Worm (Caenorhabditis elegans) whole organism, L4 larva: Measurements from ENCODE around the gene F38B7.17.
A peak's percentile ranks its signal among the peaks of the same experiment; 100 is the strongest.

Experiments
- D1046.2 ChIP-seq: fragments of 200-800 bp; sonication (Bioruptor generic); IDR thresholded peaks from 2 replicates; pipeline ENCODE4 v1.3.6; 2022; ENCODE audit warnings: missing genetic modification characterization, missing compliant biosample characterization
- F37D6.2 ChIP-seq: sonication (generic microtip); optimal IDR thresholded peaks from 2 replicates; lab custom pipeline; 2016; ENCODE audit warnings: mild to moderate bottlenecking, missing genetic modification characterization, missing compliant biosample characterization
- F44E2.7 ChIP-seq: fragments of 200-800 bp; sonication (Bioruptor generic); IDR thresholded peaks from 2 replicates; pipeline ENCODE4 v2.1.2; 2022; ENCODE audit warnings: missing genetic modification characterization, missing compliant biosample characterization
- T26A8.4 ChIP-seq: fragments of 200-800 bp; sonication (Bioruptor generic); IDR thresholded peaks from 2 replicates; pipeline ENCODE4 v1.3.6; 2022; ENCODE audit warnings: missing genetic modification characterization, missing compliant biosample characterization
- Y105C5A.15 ChIP-seq: fragments of 200-800 bp; sonication (Bioruptor generic); IDR thresholded peaks from 2 replicates; pipeline ENCODE4 v1.3.6; 2022; ENCODE audit warnings: missing genetic modification characterization, missing compliant biosample characterization
- Y48G9A.11 ChIP-seq: fragments of 200-800 bp; sonication (Bioruptor generic); IDR thresholded peaks from 2 replicates; pipeline ENCODE4 v1.3.6; 2022; ENCODE audit warnings: missing genetic modification reagents, missing genetic modification characterization, missing compliant biosample characterization
- ZK337.2 ChIP-seq: fragments of 200-800 bp; sonication (Bioruptor generic); IDR thresholded peaks from 2 replicates; pipeline ENCODE4 v1.3.6; 2022; ENCODE audit warnings: missing genetic modification reagents, missing genetic modification characterization, missing compliant biosample characterization
- ama-1 ChIP-seq: fragments of 150-350 bp; optimal IDR thresholded peaks from 2 replicates; lab custom pipeline; 2014; ENCODE audit warnings: inconsistent platforms, mixed read lengths
- arid-1 ChIP-seq: fragments of 200-800 bp; sonication (Bioruptor generic); conservative IDR thresholded peaks from 2 replicates; pipeline ENCODE4 v1.3.6; 2022; ENCODE audit warnings: missing genetic modification reagents, missing genetic modification characterization, missing compliant biosample characterization
- ceh-20 ChIP-seq: fragments of 200-800 bp; sonication (Bioruptor generic); IDR thresholded peaks from 2 replicates; pipeline ENCODE4 v1.3.6; 2022; ENCODE audit warnings: missing genetic modification reagents, missing genetic modification characterization, missing compliant biosample characterization
- ceh-28 ChIP-seq: fragments of 150-350 bp; optimal IDR thresholded peaks from 2 replicates; lab custom pipeline; 2014; ENCODE audit warnings: missing biosample characterization, missing genetic modification reagents, missing genetic modification characterization
- ceh-44 ChIP-seq: fragments of 200-800 bp; sonication (Bioruptor generic); IDR thresholded peaks from 2 replicates; pipeline ENCODE4 v1.3.6; 2022; ENCODE audit warnings: missing genetic modification reagents, missing genetic modification characterization, missing compliant biosample characterization
- daf-16 ChIP-seq, 3 experiments: sonication (generic microtip); optimal IDR thresholded peaks; 2 replicates each; lab custom pipeline; 2016 to 2017; ENCODE audit warnings: missing genetic modification characterization in 3 of 3, missing genetic modification reagents in 3 of 3, mild to moderate bottlenecking in 2 of 3, missing compliant biosample characterization in 2 of 3, missing biosample characterization in 1 of 3, moderate library complexity in 1 of 3
- daf-19 ChIP-seq: fragments of 200-800 bp; sonication (Bioruptor generic); conservative IDR thresholded peaks from 2 replicates; pipeline ENCODE4 v1.3.6; 2022; ENCODE audit warnings: missing genetic modification characterization, missing compliant biosample characterization
- dmd-8 ChIP-seq: fragments of 200-800 bp; sonication (Bioruptor generic); IDR thresholded peaks from 2 replicates; pipeline ENCODE4 v1.3.6; 2022; ENCODE audit warnings: missing genetic modification characterization, missing compliant biosample characterization
- dpl-1 ChIP-seq: fragments of 150-350 bp; optimal IDR thresholded peaks from 2 replicates; lab custom pipeline; 2014; ENCODE audit warnings: missing biosample characterization, missing genetic modification reagents, missing genetic modification characterization
- egl-27 ChIP-seq: sonication (generic microtip); optimal IDR thresholded peaks from 3 replicates; lab custom pipeline; 2017; ENCODE audit warnings: missing biosample characterization, missing genetic modification reagents, missing genetic modification characterization
- egl-43 ChIP-seq: fragments of 200-800 bp; sonication (Bioruptor generic); IDR thresholded peaks from 2 replicates; pipeline ENCODE4 v1.3.6; 2022; ENCODE audit warnings: missing genetic modification reagents, missing genetic modification characterization, missing compliant biosample characterization
- fkh-10 ChIP-seq: fragments of 150-350 bp; optimal IDR thresholded peaks from 2 replicates; lab custom pipeline; 2014; ENCODE audit warnings: missing biosample characterization, missing genetic modification reagents, missing genetic modification characterization
- fos-1 ChIP-seq: fragments of 150-350 bp; optimal IDR thresholded peaks from 2 replicates; lab custom pipeline; 2014; ENCODE audit warnings: missing biosample characterization, missing genetic modification characterization
- hlh-11 ChIP-seq: fragments of 200-800 bp; sonication (Bioruptor generic); optimal IDR thresholded peaks from 2 replicates; lab custom pipeline; 2018; ENCODE audit warnings: mild to moderate bottlenecking, missing genetic modification characterization, missing compliant biosample characterization
- jun-1 ChIP-seq: fragments of 150-350 bp; optimal IDR thresholded peaks from 2 replicates; lab custom pipeline; 2014; ENCODE audit warnings: missing biosample characterization, missing genetic modification reagents, missing genetic modification characterization
- lin-15B ChIP-seq: fragments of 150-350 bp; sonication (generic microtip); optimal IDR thresholded peaks from 3 replicates; lab custom pipeline; 2014; ENCODE audit warnings: missing biosample characterization, missing genetic modification characterization
- lir-3 ChIP-seq: sonication (generic microtip); optimal IDR thresholded peaks from 2 replicates; lab custom pipeline; 2016; ENCODE audit warnings: mild to moderate bottlenecking, missing genetic modification characterization, missing compliant biosample characterization
- lsy-2 ChIP-seq, 2 experiments: fragments of 150-350 bp in 1 of 2; sonication (generic microtip) in 1 of 2; optimal IDR thresholded peaks; 2 replicates each; lab custom pipeline; 2014 to 2017; ENCODE audit warnings: missing biosample characterization in 2 of 2, missing genetic modification characterization in 2 of 2
- mdt-29 ChIP-seq: fragments of 200-800 bp; sonication (Bioruptor generic); IDR thresholded peaks from 2 replicates; pipeline ENCODE4 v1.3.6; 2022; ENCODE audit warnings: missing genetic modification reagents, missing genetic modification characterization, missing compliant biosample characterization
- mes-2 ChIP-seq: sonication (generic microtip); optimal IDR thresholded peaks from 2 replicates; lab custom pipeline; 2016; ENCODE audit warnings: missing genotype, mild to moderate bottlenecking, missing genetic modification characterization, missing compliant biosample characterization; ENCODE audit not compliant: poor library complexity, severe bottlenecking
- mxl-2 ChIP-seq: fragments of 200-800 bp; sonication (Bioruptor generic); conservative IDR thresholded peaks from 2 replicates; pipeline ENCODE4 v1.3.6; 2022; ENCODE audit warnings: missing genetic modification reagents, missing genetic modification characterization, missing compliant biosample characterization
- mxl-3 ChIP-seq: fragments of 200-800 bp; sonication (Bioruptor generic); optimal IDR thresholded peaks from 2 replicates; lab custom pipeline; 2018; ENCODE audit warnings: mild to moderate bottlenecking, missing genetic modification characterization, missing compliant biosample characterization
- nhr-111 ChIP-seq: fragments of 200-800 bp; sonication (Bioruptor generic); optimal IDR thresholded peaks from 2 replicates; lab custom pipeline; 2018; ENCODE audit warnings: mild to moderate bottlenecking, missing genetic modification characterization, missing compliant biosample characterization
- nhr-25 ChIP-seq: sonication (generic microtip); optimal IDR thresholded peaks from 2 replicates; lab custom pipeline; 2017; ENCODE audit warnings: missing genetic modification characterization, mild to moderate bottlenecking, missing compliant biosample characterization, antibody characterized with exemption, moderate library complexity, borderline replicate concordance; ENCODE audit not compliant: insufficient read depth
- nhr-28 ChIP-seq: fragments of 150-350 bp; optimal IDR thresholded peaks from 2 replicates; lab custom pipeline; 2014; ENCODE audit warnings: missing biosample characterization, missing genetic modification characterization
- nhr-41 ChIP-seq: fragments of 200-800 bp; sonication (Bioruptor generic); IDR thresholded peaks from 2 replicates; pipeline ENCODE4 v1.3.6; 2022; ENCODE audit warnings: missing genetic modification reagents, missing genetic modification characterization, missing compliant biosample characterization
- nhr-6 ChIP-seq: fragments of 150-350 bp; optimal IDR thresholded peaks from 2 replicates; lab custom pipeline; 2014; ENCODE audit warnings: missing biosample characterization, missing genetic modification characterization
- php-3 ChIP-seq: fragments of 200-800 bp; sonication (Bioruptor generic); IDR thresholded peaks from 2 replicates; pipeline ENCODE4 v1.3.6; 2022; ENCODE audit warnings: missing genetic modification reagents, missing genetic modification characterization, missing compliant biosample characterization
- pqm-1 ChIP-seq: sonication (generic microtip); optimal IDR thresholded peaks from 2 replicates; lab custom pipeline; 2017; ENCODE audit warnings: missing biosample characterization, missing genetic modification characterization
- rbr-2 ChIP-seq: sonication (generic microtip); optimal IDR thresholded peaks from 2 replicates; lab custom pipeline; 2016; ENCODE audit warnings: missing genotype, missing genetic modification characterization, missing compliant biosample characterization
- sdz-12 ChIP-seq: fragments of 200-800 bp; sonication (Bioruptor generic); optimal IDR thresholded peaks from 2 replicates; lab custom pipeline; 2018; ENCODE audit warnings: mild to moderate bottlenecking, missing genetic modification characterization, missing compliant biosample characterization
- set-16 ChIP-seq: fragments of 200-800 bp; sonication (Bioruptor generic); IDR thresholded peaks from 2 replicates; pipeline ENCODE4 v1.3.6; 2022; ENCODE audit warnings: missing genetic modification reagents, missing genetic modification characterization, missing compliant biosample characterization
- snpc-1.2 ChIP-seq: fragments of 200-800 bp; sonication (Bioruptor generic); IDR thresholded peaks from 2 replicates; pipeline ENCODE4 v1.3.6; 2022; ENCODE audit warnings: missing genetic modification reagents, missing genetic modification characterization, missing compliant biosample characterization
- tra-1 ChIP-seq: fragments of 200-800 bp; sonication (Bioruptor generic); IDR thresholded peaks from 2 replicates; pipeline ENCODE4 v1.3.6; 2022; ENCODE audit warnings: missing genetic modification reagents, missing genetic modification characterization, missing compliant biosample characterization
- zag-1 ChIP-seq: fragments of 150-350 bp; optimal IDR thresholded peaks from 2 replicates; lab custom pipeline; 2014; ENCODE audit warnings: missing biosample characterization, missing genetic modification characterization
- zfp-2 ChIP-seq: sonication (generic microtip); optimal IDR thresholded peaks from 2 replicates; lab custom pipeline; 2016; ENCODE audit warnings: mild to moderate bottlenecking, missing genetic modification characterization, missing compliant biosample characterization
- ztf-11 ChIP-seq: fragments of 150-350 bp; optimal IDR thresholded peaks from 2 replicates; lab custom pipeline; 2014; ENCODE audit warnings: missing biosample characterization, missing genetic modification characterization

F38B7.17 gene

ce11 chrV:11535504-11536062 lies 13.2 kb downstream of the F38B7.17 start (continued):
- TF ChIP-seq Y48G9A.11 (GFP tag; lab: Robert Waterston, UW) (no peak), ceh-44 (GFP tag; lab: Robert Waterston, UW) (no peak), nhr-6 (tag; lab: Kevin White, UChicago) (no peak), ama-1 (lab: Kevin White, UChicago) (peak; percentile 35), zag-1 (tag; lab: Kevin White, UChicago) (no peak), fkh-10 (GFP tag; lab: Kevin White, UChicago) (no peak), hlh-11 (peak; percentile 85), D1046.2 (GFP tag; lab: Robert Waterston, UW) (no peak), mxl-3 (GFP tag; lab: Kevin White, UChicago) (no peak), sdz-12 (no peak), daf-16 (GFP tag; optimal IDR thresholded peaks at IDR 0.05; lab: Kevin White, UChicago) (no peak), daf-16 (tag; optimal IDR thresholded peaks at IDR 0.05; lab: Kevin White, UChicago) (peak; percentile 42), snpc-1.2 (GFP tag; lab: Robert Waterston, UW) (no peak), rbr-2 (no peak), mxl-2 (GFP tag; lab: Robert Waterston, UW) (no peak), set-16 (GFP tag; lab: Robert Waterston, UW) (no peak), nhr-41 (GFP tag; lab: Robert Waterston, UW) (no peak), egl-43 (GFP tag; lab: Robert Waterston, UW) (peak; percentile 6; the same call in 1 of the 2 replicates), zfp-2 (tag; lab: Kevin White, UChicago) (no peak), ztf-11 (tag; lab: Kevin White, UChicago) (no peak), lsy-2 (tag; optimal IDR thresholded peaks at IDR 0.05; lab: Kevin White, UChicago) (peak in 1 of 2 experiments; percentile 3), mdt-29 (no peak), tra-1 (GFP tag; lab: Robert Waterston, UW) (no peak), T26A8.4 (GFP tag; lab: Robert Waterston, UW) (no peak), mes-2 (no peak), nhr-111 (GFP tag; lab: Kevin White, UChicago) (no peak), F37D6.2 (tag; lab: Kevin White, UChicago) (no peak), dpl-1 (GFP tag; lab: Kevin White, UChicago) (no peak), arid-1 (GFP tag; lab: Robert Waterston, UW) (no peak), fos-1 (tag; lab: Kevin White, UChicago) (no peak), F44E2.7 (GFP tag; lab: Robert Waterston, UW) (no peak), ceh-20 (GFP tag; lab: Robert Waterston, UW) (no peak), ZK337.2 (GFP tag; lab: Robert Waterston, UW) (no peak), nhr-28 (tag; lab: Kevin White, UChicago) (peak; percentile 74), nhr-25 (no peak), egl-27 (tag; lab: Kevin White, UChicago) (no peak), jun-1 (tag; lab: Kevin White, UChicago) (no peak), php-3 (GFP tag; lab: Robert Waterston, UW) (no peak), Y105C5A.15 (GFP tag; lab: Robert Waterston, UW) (no peak), daf-19 (GFP tag; lab: Robert Waterston, UW) (no peak), lir-3 (tag; lab: Kevin White, UChicago) (no peak), dmd-8 (GFP tag; lab: Robert Waterston, UW) (no peak), pqm-1 (tag; lab: Kevin White, UChicago) (peak; percentile 82), lin-15B (no peak), ceh-28 (tag; lab: Kevin White, UChicago) (no peak)
